Worm (Caenorhabditis elegans) whole organism, late embryonic: Measurements from ENCODE around the gene fubl-3.

Source experiments
- ama-1 ChIP-seq: fragments of 150-350 bp; optimal IDR thresholded peaks from 2 replicates; lab custom pipeline; 2014
- ceh-18 ChIP-seq: sonication (generic microtip); optimal IDR thresholded peaks from 2 replicates; lab custom pipeline; 2016; ENCODE audit warnings: missing genetic modification characterization, missing compliant biosample characterization
- ceh-22 ChIP-seq: sonication (generic microtip); optimal IDR thresholded peaks from 2 replicates; lab custom pipeline; 2017; ENCODE audit warnings: missing biosample characterization, missing genetic modification characterization
- ceh-24 ChIP-seq: sonication (generic microtip); optimal IDR thresholded peaks from 2 replicates; lab custom pipeline; 2016; ENCODE audit warnings: mild to moderate bottlenecking, missing genetic modification characterization, missing compliant biosample characterization
- ceh-31 ChIP-seq: sonication (generic microtip); optimal IDR thresholded peaks from 2 replicates; lab custom pipeline; 2016; ENCODE audit warnings: missing genetic modification characterization, missing compliant biosample characterization
- ceh-9 ChIP-seq: sonication (generic microtip); optimal IDR thresholded peaks from 2 replicates; lab custom pipeline; 2016; ENCODE audit warnings: mild to moderate bottlenecking, missing genetic modification characterization, inconsistent platforms, missing compliant biosample characterization
- lim-6 ChIP-seq: sonication (generic microtip); optimal IDR thresholded peaks from 2 replicates; lab custom pipeline; 2016; ENCODE audit warnings: missing genetic modification characterization, missing compliant biosample characterization
- nhr-232 ChIP-seq: sonication (generic microtip); optimal IDR thresholded peaks from 2 replicates; lab custom pipeline; 2016; ENCODE audit warnings: missing genetic modification characterization, missing compliant biosample characterization
- pag-3 ChIP-seq: sonication (generic microtip); optimal IDR thresholded peaks from 2 replicates; lab custom pipeline; 2016; ENCODE audit warnings: missing compliant biosample characterization, missing genetic modification characterization, borderline replicate concordance
- pat-9 ChIP-seq: fragments of 200-800 bp; sonication (Bioruptor generic); optimal IDR thresholded peaks from 2 replicates; lab custom pipeline; 2018; ENCODE audit warnings: mild to moderate bottlenecking, missing genetic modification characterization, moderate library complexity, missing compliant biosample characterization
- pqm-1 ChIP-seq: sonication (generic microtip); optimal IDR thresholded peaks from 2 replicates; lab custom pipeline; 2016; ENCODE audit warnings: missing genetic modification characterization, missing compliant biosample characterization
- sox-4 ChIP-seq: sonication (generic microtip); optimal IDR thresholded peaks from 2 replicates; lab custom pipeline; 2017; ENCODE audit warnings: mild to moderate bottlenecking, missing genetic modification characterization, inconsistent platforms, missing compliant biosample characterization

DNA sequence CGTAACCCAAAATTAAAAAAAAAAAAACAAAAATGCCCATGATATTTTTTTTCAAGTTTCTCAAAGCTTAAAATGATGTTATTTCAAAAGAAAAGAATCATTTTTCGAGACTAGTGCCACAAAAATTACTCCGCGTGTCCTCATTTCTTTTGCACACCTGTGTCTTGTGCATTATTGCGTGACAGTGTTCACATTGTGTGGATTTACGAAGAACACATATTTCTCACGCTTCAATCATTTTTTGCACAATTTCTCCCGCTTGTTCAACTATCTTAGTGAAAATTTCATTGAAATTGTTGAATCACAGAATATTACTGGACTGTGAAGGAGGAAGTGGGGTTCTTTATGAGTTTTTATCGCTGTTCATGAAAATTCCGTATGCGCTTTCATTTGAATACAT, 25.4 kb upstream of the fubl-3 start:
- TF ChIP-seq ceh-24 (tag; lab: Kevin White, UChicago) (no peak), sox-4 (tag; lab: Kevin White, UChicago) (no peak), pag-3 (tag; lab: Kevin White, UChicago) (no peak), ceh-31 (no peak), pqm-1 (tag; lab: Kevin White, UChicago) (no peak), ceh-22 (tag; lab: Kevin White, UChicago) (no peak), ceh-9 (no peak), ceh-18 (tag; lab: Kevin White, UChicago) (no peak), pat-9 (no peak), ama-1 (no peak), nhr-232 (tag; lab: Kevin White, UChicago) (no peak), lim-6 (tag; lab: Kevin White, UChicago) (no peak)
